Worm (Caenorhabditis elegans) whole organism, L1 larva: ENCODE data around the gene helq-1.

Source experiments
- C34B4.2 ChIP-seq: sonication (generic microtip); optimal IDR thresholded peaks from 2 replicates; lab custom pipeline; 2017; ENCODE audit warnings: mild to moderate bottlenecking, missing genetic modification characterization, missing compliant biosample characterization
- Y116A8C.19 ChIP-seq: sonication (generic microtip); optimal IDR thresholded peaks from 2 replicates; lab custom pipeline; 2016; ENCODE audit warnings: missing compliant biosample characterization, missing genetic modification characterization, borderline replicate concordance
- aha-1 ChIP-seq: fragments of 150-350 bp; optimal IDR thresholded peaks from 2 replicates; lab custom pipeline; 2014; ENCODE audit warnings: missing biosample characterization, missing genetic modification characterization
- blmp-1 ChIP-seq: fragments of 150-350 bp; optimal IDR thresholded peaks from 2 replicates; lab custom pipeline; 2014; ENCODE audit warnings: missing biosample characterization, missing genetic modification characterization
- ceh-8 ChIP-seq: fragments of 200-800 bp; sonication (Bioruptor generic); optimal IDR thresholded peaks from 2 replicates; lab custom pipeline; 2018; ENCODE audit warnings: mild to moderate bottlenecking, missing genetic modification characterization, moderate library complexity, missing compliant biosample characterization
- ceh-90 ChIP-seq: sonication (generic microtip); optimal IDR thresholded peaks from 2 replicates; lab custom pipeline; 2016; ENCODE audit warnings: missing genetic modification characterization, missing compliant biosample characterization
- ces-1 ChIP-seq: fragments of 150-350 bp; optimal IDR thresholded peaks from 2 replicates; lab custom pipeline; 2014; ENCODE audit warnings: missing biosample characterization, missing genetic modification reagents, missing genetic modification characterization
- dpl-1 ChIP-seq, 3 experiments: fragments of 150-350 bp in 2 of 3; sonication (generic microtip) in 1 of 3; optimal IDR thresholded peaks; 2 replicates each; lab custom pipeline; 2014 to 2017; ENCODE audit warnings: missing biosample characterization in 3 of 3, missing genetic modification characterization in 3 of 3, missing genetic modification reagents in 3 of 3
- dsc-1 ChIP-seq: sonication (generic microtip); optimal IDR thresholded peaks from 2 replicates; lab custom pipeline; 2016; ENCODE audit warnings: mild to moderate bottlenecking, missing genetic modification characterization, missing compliant biosample characterization
- elt-3 ChIP-seq, 6 experiments: fragments of 150-350 bp in 1 of 6; sonication (generic microtip); optimal IDR thresholded peaks; 2 replicates each; lab custom pipeline; 2017 to 2018; ENCODE audit warnings: missing biosample characterization in 6 of 6, missing genetic modification characterization in 6 of 6, inconsistent platforms in 1 of 6
- ets-5 ChIP-seq: fragments of 200-800 bp; sonication (Bioruptor generic); IDR thresholded peaks from 2 replicates; pipeline ENCODE4 v1.3.6; 2022; ENCODE audit warnings: missing genetic modification characterization, missing compliant biosample characterization
- fkh-10 ChIP-seq: sonication (generic microtip); optimal IDR thresholded peaks from 2 replicates; lab custom pipeline; 2017; ENCODE audit warnings: missing biosample characterization, missing genetic modification reagents, missing genetic modification characterization
- fkh-8 ChIP-seq: sonication (generic microtip); optimal IDR thresholded peaks from 2 replicates; lab custom pipeline; 2016; ENCODE audit warnings: mild to moderate bottlenecking, missing genetic modification characterization, missing compliant biosample characterization
- grh-1 ChIP-seq: fragments of 200-800 bp; sonication (Bioruptor generic); IDR thresholded peaks from 2 replicates; pipeline ENCODE4 v1.3.6; 2022; ENCODE audit warnings: missing genetic modification reagents, missing genetic modification characterization, missing compliant biosample characterization
- hpl-2 ChIP-seq: fragments of 150-350 bp; optimal IDR thresholded peaks from 2 replicates; lab custom pipeline; 2014; ENCODE audit warnings: missing biosample characterization, missing genetic modification reagents, missing genetic modification characterization
- jun-1 ChIP-seq: fragments of 150-350 bp; optimal IDR thresholded peaks from 2 replicates; lab custom pipeline; 2014; ENCODE audit warnings: missing biosample characterization, missing genetic modification reagents, missing genetic modification characterization
- lin-14 ChIP-seq: fragments of 200-800 bp; sonication (Bioruptor generic); optimal IDR thresholded peaks from 2 replicates; lab custom pipeline; 2018; ENCODE audit warnings: mild to moderate bottlenecking, missing genetic modification characterization, moderate library complexity, missing compliant biosample characterization
- lin-35 ChIP-seq, 2 experiments: fragments of 150-350 bp; optimal IDR thresholded peaks; 2 replicates each; lab custom pipeline; 2014; ENCODE audit warnings: missing biosample characterization in 2 of 2, missing genetic modification characterization in 2 of 2, missing genetic modification reagents in 2 of 2
- lsy-2 ChIP-seq, 2 experiments: fragments of 150-350 bp; optimal IDR thresholded peaks; 2 replicates each; lab custom pipeline; 2014; ENCODE audit warnings: missing biosample characterization in 2 of 2, missing genetic modification characterization in 2 of 2
- mab-9 ChIP-seq: fragments of 200-800 bp; sonication (Bioruptor generic); IDR thresholded peaks from 2 replicates; pipeline ENCODE4 v1.3.6; 2022; ENCODE audit warnings: missing genetic modification reagents, missing genetic modification characterization, missing compliant biosample characterization
- mdl-1 ChIP-seq, 2 experiments: fragments of 150-350 bp; optimal IDR thresholded peaks; 2 replicates each; lab custom pipeline; 2014 to 2017; ENCODE audit warnings: missing biosample characterization in 2 of 2, missing genetic modification characterization in 2 of 2, inconsistent platforms in 1 of 2
- mef-2 ChIP-seq: fragments of 150-350 bp; optimal IDR thresholded peaks from 2 replicates; lab custom pipeline; 2014; ENCODE audit warnings: missing biosample characterization, missing genetic modification characterization
- mep-1 ChIP-seq: fragments of 150-350 bp; optimal IDR thresholded peaks from 2 replicates; lab custom pipeline; 2014; ENCODE audit warnings: missing biosample characterization, missing genetic modification characterization
- nhr-12 ChIP-seq: sonication (generic microtip); optimal IDR thresholded peaks from 2 replicates; lab custom pipeline; 2017; ENCODE audit warnings: missing biosample characterization, missing genetic modification characterization
- nhr-19 ChIP-seq: fragments of 200-800 bp; sonication (Bioruptor generic); conservative IDR thresholded peaks from 2 replicates; pipeline ENCODE4 v1.3.6; 2022; ENCODE audit warnings: missing genetic modification characterization, missing compliant biosample characterization
- nhr-20 ChIP-seq: sonication (generic microtip); optimal IDR thresholded peaks from 2 replicates; lab custom pipeline; 2016; ENCODE audit warnings: mild to moderate bottlenecking, missing genetic modification characterization, missing compliant biosample characterization
- nhr-28 ChIP-seq: fragments of 150-350 bp; optimal IDR thresholded peaks from 2 replicates; lab custom pipeline; 2014; ENCODE audit warnings: missing biosample characterization, missing genetic modification characterization
- nhr-71 ChIP-seq: sonication (generic microtip); optimal IDR thresholded peaks from 2 replicates; lab custom pipeline; 2016; ENCODE audit warnings: mild to moderate bottlenecking, missing genetic modification characterization, moderate library complexity, missing compliant biosample characterization
- nhr-84 ChIP-seq: sonication (generic microtip); optimal IDR thresholded peaks from 2 replicates; lab custom pipeline; 2017; ENCODE audit warnings: missing biosample characterization, missing genetic modification characterization
- nhr-85 ChIP-seq: sonication (generic microtip); peaks from one replicate; lab custom pipeline; 2016; ENCODE audit warnings: missing genetic modification characterization, inconsistent platforms, missing compliant biosample characterization
- pax-3 ChIP-seq: fragments of 200-800 bp; sonication (Bioruptor generic); optimal IDR thresholded peaks from 2 replicates; lab custom pipeline; 2018; ENCODE audit warnings: mild to moderate bottlenecking, missing genetic modification characterization, moderate library complexity, missing compliant biosample characterization
- pqm-1 ChIP-seq: sonication (generic microtip); optimal IDR thresholded peaks from 3 replicates; lab custom pipeline; 2017; ENCODE audit warnings: missing biosample characterization, missing genetic modification characterization
- rnt-1 ChIP-seq: sonication (generic microtip); optimal IDR thresholded peaks from 2 replicates; lab custom pipeline; 2016; ENCODE audit warnings: mild to moderate bottlenecking, missing genetic modification characterization, moderate library complexity, missing compliant biosample characterization
- snpc-4 ChIP-seq: fragments of 150-350 bp; optimal IDR thresholded peaks from 2 replicates; lab custom pipeline; 2014; ENCODE audit warnings: missing biosample characterization, missing genetic modification characterization
- snu-23 ChIP-seq: sonication (generic microtip); optimal IDR thresholded peaks from 2 replicates; lab custom pipeline; 2016; ENCODE audit warnings: missing genetic modification characterization, missing compliant biosample characterization
- swsn-7 ChIP-seq: sonication (generic microtip); optimal IDR thresholded peaks from 2 replicates; lab custom pipeline; 2016; ENCODE audit warnings: missing genetic modification characterization, missing compliant biosample characterization
- unc-130 ChIP-seq: fragments of 150-350 bp; optimal IDR thresholded peaks from 2 replicates; lab custom pipeline; 2017; ENCODE audit warnings: missing biosample characterization, missing genetic modification characterization, inconsistent platforms
- unc-30 ChIP-seq: sonication (generic microtip); optimal IDR thresholded peaks from 2 replicates; lab custom pipeline; 2017; ENCODE audit warnings: missing biosample characterization, missing genetic modification characterization
- unc-62 ChIP-seq: fragments of 150-350 bp; optimal IDR thresholded peaks from 2 replicates; lab custom pipeline; 2014; ENCODE audit warnings: missing biosample characterization, missing genetic modification reagents, missing genetic modification characterization
- unc-98 ChIP-seq: fragments of 200-800 bp; sonication (Bioruptor generic); IDR thresholded peaks from 2 replicates; pipeline ENCODE4 v1.3.6; 2022; ENCODE audit warnings: missing genetic modification characterization, missing compliant biosample characterization
- vab-15 ChIP-seq: sonication (generic microtip); optimal IDR thresholded peaks from 2 replicates; lab custom pipeline; 2017; ENCODE audit warnings: missing genotype, mild to moderate bottlenecking, missing genetic modification characterization, missing compliant biosample characterization
- zag-1 ChIP-seq: fragments of 150-350 bp; optimal IDR thresholded peaks from 2 replicates; lab custom pipeline; 2014; ENCODE audit warnings: missing biosample characterization, missing genetic modification characterization

helq-1 gene

DNA sequence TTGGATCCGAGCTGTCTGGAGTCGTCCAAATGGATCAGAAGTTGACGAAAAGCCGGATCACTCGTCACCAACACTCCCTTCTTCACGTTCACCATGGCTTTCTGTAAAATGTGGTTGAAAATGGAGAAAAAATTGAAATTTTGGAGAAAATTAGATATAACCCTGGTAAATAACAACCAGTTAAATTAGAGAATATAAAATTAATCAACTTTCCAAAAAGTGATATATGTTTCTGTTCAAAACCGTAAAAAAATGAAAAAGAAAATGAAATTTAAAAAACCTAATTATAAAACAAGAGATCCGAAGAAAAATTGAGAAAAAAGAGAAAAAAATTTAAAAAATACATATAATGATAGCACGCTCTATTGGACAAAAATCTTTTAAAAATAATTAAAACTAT is 9.4 kb downstream of the helq-1 start, which contains the start of gene gtf-2H5:
TSS of gene gtf-2H5 (minus strand) at position 101 of the 400 bp plus-strand sequence.
- no peak for TF ChIP-seq grh-1 (GFP tag; lab: Robert Waterston, UW)
- TF ChIP-seq C34B4.2 (tag; lab: Kevin White, UChicago), result no peak
- TF ChIP-seq swsn-7 (tag; lab: Kevin White, UChicago), result no peak
- TF ChIP-seq unc-130 (tag; lab: Kevin White, UChicago), result no peak
- no peak for TF ChIP-seq jun-1 (tag; lab: Kevin White, UChicago)
- no peak for TF ChIP-seq mef-2 (tag; lab: Kevin White, UChicago)
- TF ChIP-seq ceh-90 (tag; lab: Kevin White, UChicago), result no peak
- no peak for TF ChIP-seq vab-15
- no peak for TF ChIP-seq nhr-19 (GFP tag; lab: Robert Waterston, UW)
- no peak for TF ChIP-seq nhr-28 (tag; lab: Kevin White, UChicago)
- no peak for TF ChIP-seq pax-3 (tag; lab: Kevin White, UChicago)
- no peak for TF ChIP-seq nhr-12 (tag; lab: Kevin White, UChicago)

DNA sequence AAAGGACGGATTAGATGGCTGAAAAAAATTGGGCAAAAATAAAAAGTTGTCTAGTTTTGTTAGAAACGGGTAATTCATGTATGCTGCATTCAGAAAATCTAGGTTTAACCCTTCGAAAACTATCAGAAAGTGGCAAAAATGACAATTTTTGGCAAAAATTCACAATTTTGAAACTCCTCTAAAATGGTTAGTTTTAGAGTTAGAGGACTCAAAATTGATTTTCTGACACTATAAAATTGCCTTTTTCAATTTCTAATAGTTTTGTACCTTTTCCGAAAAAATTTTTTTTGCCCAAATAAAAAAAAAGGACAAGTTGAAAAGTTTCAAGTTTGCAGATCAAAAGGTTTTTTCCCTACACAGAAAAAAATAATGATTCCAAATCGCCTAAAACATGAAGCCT is 10.4 kb downstream of the helq-1 start:
- TF ChIP-seq lin-14 (GFP tag; lab: Kevin White, UChicago) (no peak), snpc-4 (tag; lab: Kevin White, UChicago) (no peak), ets-5 (no peak), mab-9 (no peak), lsy-2 (tag; optimal IDR thresholded peaks at IDR 0.05; lab: Kevin White, UChicago) (no peak), hpl-2 (GFP tag; lab: Kevin White, UChicago) (no peak), grh-1 (GFP tag; lab: Robert Waterston, UW) (no peak), ces-1 (GFP tag; lab: Kevin White, UChicago) (no peak), Y116A8C.19 (tag; lab: Kevin White, UChicago) (no peak), unc-98 (GFP tag; lab: Robert Waterston, UW) (no peak), C34B4.2 (tag; lab: Kevin White, UChicago) (no peak), fkh-10 (no peak), unc-62 (no peak), zag-1 (tag; lab: Kevin White, UChicago) (no peak), rnt-1 (tag; lab: Kevin White, UChicago) (no peak)

DNA sequence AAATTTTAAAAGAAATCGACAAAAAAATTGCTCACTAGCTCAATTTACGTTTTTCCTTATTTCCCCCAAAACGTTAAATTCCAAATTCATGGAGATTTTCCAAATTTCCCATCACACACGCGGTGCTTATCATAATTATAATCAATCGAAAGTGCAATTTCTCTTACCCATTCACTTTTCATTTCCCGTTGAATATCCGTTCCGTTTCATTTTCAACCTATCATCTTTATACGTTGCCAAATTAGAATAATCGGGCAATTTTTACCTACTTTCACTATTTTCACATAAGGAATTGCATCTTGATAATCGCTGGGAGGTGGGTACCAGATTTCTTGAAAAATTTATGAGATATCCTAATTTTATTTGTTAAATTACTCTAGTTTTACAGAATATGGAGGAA is 18.1 kb downstream of the helq-1 start:
- no peak for TF ChIP-seq pqm-1 (tag; lab: Kevin White, UChicago)
- TF ChIP-seq blmp-1, result peak; percentile 85
- TF ChIP-seq, all 84 proteins: peak for 1

DNA sequence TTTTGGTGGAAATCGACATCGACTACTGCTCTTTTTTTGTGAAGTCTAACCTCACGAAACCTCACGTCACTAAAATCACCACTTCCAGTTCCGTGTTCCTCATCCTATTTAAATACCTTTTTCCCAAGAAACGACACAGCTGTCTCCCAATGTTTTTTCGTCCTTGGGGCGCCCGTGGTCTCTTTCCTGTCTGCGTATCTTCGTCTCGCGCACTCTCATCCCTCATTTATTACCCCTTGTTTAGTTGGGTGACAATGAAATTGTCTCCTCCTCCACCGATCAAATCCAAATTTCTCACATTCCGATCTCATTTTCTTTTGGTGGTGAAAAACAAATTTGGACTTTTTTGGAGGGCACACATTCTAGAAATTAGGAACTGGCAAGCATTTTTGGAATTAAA is 22.1 kb downstream of the helq-1 start:
- TF ChIP-seq lin-14 (GFP tag; lab: Kevin White, UChicago) (peak; percentile 76), nhr-84 (tag; lab: Kevin White, UChicago) (no peak), nhr-71 (peak; percentile 1), fkh-10 (no peak), snu-23 (GFP tag; lab: Kevin White, UChicago) (peak; percentile 41), rnt-1 (tag; lab: Kevin White, UChicago) (no peak), dsc-1 (tag; lab: Kevin White, UChicago) (no peak), nhr-85 (tag; lab: Kevin White, UChicago) (peak; percentile 88), dpl-1 (GFP tag; optimal IDR thresholded peaks at IDR 0.05; lab: Kevin White, UChicago) (no peak), ceh-8 (GFP tag; lab: Kevin White, UChicago) (no peak), fkh-8 (tag; lab: Kevin White, UChicago) (no peak), ets-5 (no peak), lsy-2 (tag; optimal IDR thresholded peaks at IDR 0.05; lab: Kevin White, UChicago) (peak in 1 of 2 experiments; percentile 22), unc-30 (no peak), elt-3 (tag; optimal IDR thresholded peaks at IDR 0.05; lab: Kevin White, UChicago) (peak in 1 of 6 experiments; percentile 10), mdl-1 (tag; optimal IDR thresholded peaks at IDR 0.05; lab: Kevin White, UChicago) (peak in 1 of 2 experiments; percentile 26), aha-1 (tag; lab: Kevin White, UChicago) (no peak), lin-35 (GFP tag; optimal IDR thresholded peaks at IDR 0.05; lab: Kevin White, UChicago) (no peak), blmp-1 (peak; percentile 83), nhr-20 (tag; lab: Kevin White, UChicago) (peak; percentile 8), grh-1 (GFP tag; lab: Robert Waterston, UW) (no peak), mep-1 (tag; lab: Kevin White, UChicago) (peak; percentile 51)
